Fruit fly (Drosophila melanogaster) whole organism, adult: Measurements from ENCODE around the gene CG5245.
"Not testable (repeated sequence)": the region's sequence is repeated elsewhere in the genome, so short reads cannot be mapped to it uniquely, and the experiment has no call there.

Experiments
- CG14711 ChIP-seq: fragments of 200-800 bp; sonication (Bioruptor generic); optimal IDR thresholded peaks from 2 replicates; lab custom pipeline; 2018; ENCODE audit warnings: missing biosample characterization, mild to moderate bottlenecking, missing genetic modification characterization, moderate library complexity
- CG1620 ChIP-seq: fragments of 200-800 bp; sonication (Bioruptor generic); optimal IDR thresholded peaks from 2 replicates; lab custom pipeline; 2016; ENCODE audit warnings: missing biosample characterization, missing genetic modification characterization
- CG33017 ChIP-seq: fragments of 200-800 bp; sonication (Bioruptor generic); optimal IDR thresholded peaks from 2 replicates; lab custom pipeline; 2018; ENCODE audit warnings: missing biosample characterization, mild to moderate bottlenecking, missing genetic modification characterization, moderate library complexity
- CG7045 ChIP-seq: fragments of 200-800 bp; sonication (Bioruptor generic); optimal IDR thresholded peaks from 2 replicates; lab custom pipeline; 2017; ENCODE audit warnings: missing biosample characterization, mild to moderate bottlenecking, missing genetic modification characterization
- Crg-1 ChIP-seq: fragments of 200-800 bp; sonication (Bioruptor generic); optimal IDR thresholded peaks from 2 replicates; lab custom pipeline; 2016; ENCODE audit warnings: missing biosample characterization, missing genetic modification characterization
- Mnt ChIP-seq: fragments of 200-800 bp; sonication (Bioruptor generic); optimal IDR thresholded peaks from 2 replicates; lab custom pipeline; 2016; ENCODE audit warnings: missing biosample characterization, mild to moderate bottlenecking, missing genetic modification characterization
- bab1 ChIP-seq: fragments of 200-800 bp; sonication (Bioruptor generic); optimal IDR thresholded peaks from 3 replicates; lab custom pipeline; 2019; ENCODE audit warnings: missing biosample characterization, mild to moderate bottlenecking, missing genetic modification characterization, moderate library complexity
- ovo ChIP-seq: fragments of 200-800 bp; sonication (Bioruptor generic); optimal IDR thresholded peaks from 2 replicates; lab custom pipeline; 2016; ENCODE audit warnings: missing biosample characterization, missing genetic modification characterization

DNA sequence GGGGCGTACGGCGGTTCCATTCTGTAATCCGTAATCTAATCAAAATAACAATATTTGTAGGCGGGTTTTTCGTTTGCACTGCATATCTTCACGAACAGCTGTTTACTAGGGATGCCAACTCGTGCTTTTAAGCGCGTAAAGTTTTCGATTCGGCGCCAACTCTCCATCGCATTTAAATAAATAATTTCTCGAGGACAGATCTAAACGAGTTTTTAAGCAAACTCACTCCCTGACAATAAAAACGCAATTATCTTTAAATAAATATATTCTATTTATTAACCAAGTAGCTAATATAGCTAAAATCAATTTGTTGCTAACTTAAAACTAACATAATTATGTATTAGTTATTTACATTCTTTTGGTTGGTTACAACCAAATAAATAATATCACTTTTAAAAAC, 35.8 kb downstream of the CG5245 start, which contains the start of gene CG5608:
- not testable (repeated sequence) for TF ChIP-seq CG14711 (tag; lab: Kevin White, UChicago); CG7045 (GFP tag; lab: Kevin White, UChicago); CG1620 (GFP tag; lab: Kevin White, UChicago); ovo (GFP tag; lab: Kevin White, UChicago); Mnt (GFP tag; lab: Kevin White, UChicago); Crg-1 (GFP tag; lab: Kevin White, UChicago); bab1; CG33017 (tag; lab: Kevin White, UChicago)
